Worm (Caenorhabditis elegans): ENCODE data around the gene F46H5.11.

The F46H5.11 gene

ce11 chrX:7296310-7296709 lies 24.4 kb upstream of the F46H5.11 start:
- TF ChIP-seq W03F9.2 (tag; optimal IDR thresholded peaks at IDR 0.05) (no peak), him-1 (tag; optimal IDR thresholded peaks at IDR 0.05) (no peak), dao-5 (tag; optimal IDR thresholded peaks at IDR 0.05) (no peak)

- TF ChIP-seq dao-5 (tag; optimal IDR thresholded peaks at IDR 0.05) = no peak
- no peak for TF ChIP-seq W03F9.2 (tag; optimal IDR thresholded peaks at IDR 0.05)
- no peak for TF ChIP-seq him-1 (tag; optimal IDR thresholded peaks at IDR 0.05)
Observed at ce11 chrX:7291810-7292209, 19.9 kb upstream of the F46H5.11 start, which contains the start of gene lron-7. lron-7 (plus strand) TSS chrX:7292132.

- TF ChIP-seq W03F9.2 (tag; optimal IDR thresholded peaks at IDR 0.05) = no peak
- TF ChIP-seq dao-5 (tag; optimal IDR thresholded peaks at IDR 0.05) = no peak
- no peak for TF ChIP-seq him-1 (tag; optimal IDR thresholded peaks at IDR 0.05)
Observed at ce11 chrX:7290859-7291628, 19.2 kb upstream of the F46H5.11 start.

- TF ChIP-seq W03F9.2 (tag; optimal IDR thresholded peaks at IDR 0.05) (no peak), dao-5 (tag; optimal IDR thresholded peaks at IDR 0.05) (no peak), him-1 (tag; optimal IDR thresholded peaks at IDR 0.05) (no peak)
Observed at ce11 chrX:7289565-7289964, 17.7 kb upstream of the F46H5.11 start.

- TF ChIP-seq dao-5 (tag; optimal IDR thresholded peaks at IDR 0.05) (no peak), him-1 (tag; optimal IDR thresholded peaks at IDR 0.05) (peak; percentile 86)
Observed at ce11 chrX:7284724-7285184, 12.9 kb upstream of the F46H5.11 start.

ce11 chrX:7283136-7283535 lies 11.3 kb upstream of the F46H5.11 start:
- TF ChIP-seq dao-5 (tag; optimal IDR thresholded peaks at IDR 0.05) = no peak
- TF ChIP-seq him-1 (tag; optimal IDR thresholded peaks at IDR 0.05) = no peak
- TF ChIP-seq W03F9.2 (tag; optimal IDR thresholded peaks at IDR 0.05) = no peak

- TF ChIP-seq dao-5 (tag; optimal IDR thresholded peaks at IDR 0.05) = no peak
- no peak for TF ChIP-seq him-1 (tag; optimal IDR thresholded peaks at IDR 0.05)
- TF ChIP-seq W03F9.2 (tag; optimal IDR thresholded peaks at IDR 0.05) = no peak
Observed at ce11 chrX:7281347-7281746, 9.5 kb upstream of the F46H5.11 start.

- TF ChIP-seq him-1 (tag; optimal IDR thresholded peaks at IDR 0.05) (no peak), dao-5 (tag; optimal IDR thresholded peaks at IDR 0.05) (no peak), W03F9.2 (tag; optimal IDR thresholded peaks at IDR 0.05) (no peak)
Observed at ce11 chrX:7279671-7280389, 8.0 kb upstream of the F46H5.11 start, which contains the start of gene unc-10. unc-10 (minus strand) TSS chrX:7280322.

ce11 chrX:7278095-7278494 lies 6.2 kb upstream of the F46H5.11 start:
- TF ChIP-seq W03F9.2 (tag; optimal IDR thresholded peaks at IDR 0.05) = no peak
- TF ChIP-seq him-1 (tag; optimal IDR thresholded peaks at IDR 0.05) = no peak
- no peak for TF ChIP-seq dao-5 (tag; optimal IDR thresholded peaks at IDR 0.05)

- TF ChIP-seq dao-5 (tag; optimal IDR thresholded peaks at IDR 0.05) (no peak), him-1 (tag; optimal IDR thresholded peaks at IDR 0.05) (no peak), W03F9.2 (tag; optimal IDR thresholded peaks at IDR 0.05) (no peak)
Observed at ce11 chrX:7269379-7269778, 2.5 kb downstream of the F46H5.11 start, which contains the start of gene grd-7. grd-7 (minus strand) TSS chrX:7269479.

- TF ChIP-seq him-1 (tag; optimal IDR thresholded peaks at IDR 0.05) (no peak), W03F9.2 (tag; optimal IDR thresholded peaks at IDR 0.05) (no peak), dao-5 (tag; optimal IDR thresholded peaks at IDR 0.05) (no peak)
Observed at ce11 chrX:7268965-7269364, 2.9 kb downstream of the F46H5.11 start.

- TF ChIP-seq dao-5 (tag; optimal IDR thresholded peaks at IDR 0.05) = no peak
- TF ChIP-seq him-1 (tag; optimal IDR thresholded peaks at IDR 0.05) = no peak
- no peak for TF ChIP-seq W03F9.2 (tag; optimal IDR thresholded peaks at IDR 0.05)
Observed at ce11 chrX:7265348-7265747, 6.5 kb downstream of the F46H5.11 start, which contains the start of gene F46H5.2. F46H5.2 (plus strand) TSS chrX:7265648.

ce11 chrX:7264591-7265306 lies 7.1 kb downstream of the F46H5.11 start:
- TF ChIP-seq him-1 (tag; optimal IDR thresholded peaks at IDR 0.05) (peak; percentile 84), W03F9.2 (tag; optimal IDR thresholded peaks at IDR 0.05) (no peak)
